Worm (Caenorhabditis elegans) whole organism, midembryonic: Measurements from ENCODE around the gene fbxb-61.

Experiments
- T22C8.4 ChIP-seq: fragments of 200-800 bp; sonication (Bioruptor generic); IDR thresholded peaks from 2 replicates; pipeline ENCODE4 v1.3.6; 2022; ENCODE audit warnings: missing genetic modification characterization, missing compliant biosample characterization
- cog-1 ChIP-seq: sonication (generic microtip); optimal IDR thresholded peaks from 2 replicates; lab custom pipeline; 2016; ENCODE audit warnings: missing genetic modification characterization, missing compliant biosample characterization
- flt-1 ChIP-seq: fragments of 200-800 bp; sonication (Bioruptor generic); IDR thresholded peaks from 2 replicates; pipeline ENCODE4 v1.3.6; 2022; ENCODE audit warnings: missing genetic modification characterization, missing compliant biosample characterization
- klf-2 ChIP-seq: fragments of 200-800 bp; sonication (Bioruptor generic); conservative IDR thresholded peaks from 2 replicates; pipeline ENCODE4 v1.3.6; 2022; ENCODE audit warnings: missing genetic modification reagents, missing genetic modification characterization, missing compliant biosample characterization
- med-1 ChIP-seq: sonication (generic microtip); optimal IDR thresholded peaks from 2 replicates; lab custom pipeline; 2017; ENCODE audit warnings: missing genetic modification characterization, mild to moderate bottlenecking, missing compliant biosample characterization, antibody characterized with exemption, missing genetic modification reagents; ENCODE audit not compliant: insufficient read depth
- ref-1 ChIP-seq: fragments of 200-800 bp; sonication (Bioruptor generic); conservative IDR thresholded peaks from 2 replicates; pipeline ENCODE4 v1.3.6; 2022; ENCODE audit warnings: missing genetic modification reagents, missing genetic modification characterization, missing compliant biosample characterization
- tab-1 ChIP-seq: fragments of 200-800 bp; sonication (Bioruptor generic); IDR thresholded peaks from 2 replicates; pipeline ENCODE4 v1.3.6; 2022; ENCODE audit warnings: missing genetic modification characterization, missing compliant biosample characterization
- ztf-23 ChIP-seq: fragments of 200-800 bp; sonication (Bioruptor generic); IDR thresholded peaks from 2 replicates; pipeline ENCODE4 v1.3.6; 2022; ENCODE audit warnings: missing genetic modification reagents, missing genetic modification characterization, missing compliant biosample characterization
- ztf-29 ChIP-seq: fragments of 200-800 bp; sonication (Bioruptor generic); IDR thresholded peaks from 2 replicates; pipeline ENCODE4 v1.3.6; 2022; ENCODE audit warnings: missing genetic modification reagents, missing genetic modification characterization, missing compliant biosample characterization

ce11 chrV:19293025-19293424 lies 10.9 kb upstream of the fbxb-61 start, which contains the start of gene F55C9.5:
- no peak for TF ChIP-seq tab-1
- TF ChIP-seq med-1 (GFP tag; lab: Kevin White, UChicago) = no peak
- no peak for TF ChIP-seq cog-1 (tag; lab: Kevin White, UChicago)
- TF ChIP-seq T22C8.4 (GFP tag; lab: Robert Waterston, UW) = no peak
- no peak for TF ChIP-seq ztf-23
- TF ChIP-seq flt-1 (GFP tag; lab: Robert Waterston, UW) = no peak
- TF ChIP-seq klf-2 (GFP tag; lab: Robert Waterston, UW) = no peak
- TF ChIP-seq ztf-29 (GFP tag; lab: Robert Waterston, UW) = no peak
- TF ChIP-seq ref-1 (GFP tag; lab: Robert Waterston, UW) = no peak
